Fruit fly (Drosophila melanogaster) whole organism, embryonic: ENCODE data around the gene gro.

Experiments used
- Abd-B ChIP-seq: fragments of 200-800 bp; sonication (Bioruptor generic); optimal IDR thresholded peaks from 2 replicates; lab custom pipeline; 2018; ENCODE audit warnings: missing biosample characterization, mild to moderate bottlenecking, missing genetic modification characterization, moderate library complexity
- CG10274 ChIP-seq: fragments of 200-800 bp; sonication (Bioruptor generic); optimal IDR thresholded peaks from 3 replicates; lab custom pipeline; 2017; ENCODE audit warnings: missing biosample characterization, mild to moderate bottlenecking, missing genetic modification characterization
- CG10431 ChIP-seq: fragments of 200-800 bp; sonication (Bioruptor generic); optimal IDR thresholded peaks from 3 replicates; lab custom pipeline; 2018; ENCODE audit warnings: missing biosample characterization, mild to moderate bottlenecking, missing genetic modification characterization
- CG10565 ChIP-seq: fragments of 200-800 bp; sonication (Bioruptor generic); optimal IDR thresholded peaks from 3 replicates; lab custom pipeline; 2016; ENCODE audit warnings: missing biosample characterization, mild to moderate bottlenecking, missing genetic modification characterization
- CG10959 ChIP-seq: fragments of 200-800 bp; sonication (Bioruptor generic); IDR thresholded peaks from 2 replicates; pipeline ENCODE4 v1.3.6; 2022; ENCODE audit warnings: missing biosample characterization, missing genetic modification characterization
- CG11085 ChIP-seq: fragments of 200-800 bp; sonication (Bioruptor generic); IDR thresholded peaks from 2 replicates; pipeline ENCODE4 v1.3.6; 2022; ENCODE audit warnings: missing biosample characterization, missing genetic modification characterization
- CG12219 ChIP-seq: fragments of 200-800 bp; sonication (Bioruptor generic); optimal IDR thresholded peaks from 3 replicates; lab custom pipeline; 2018; ENCODE audit warnings: missing biosample characterization, mild to moderate bottlenecking, missing genetic modification characterization
- CG13296 ChIP-seq: fragments of 200-800 bp; sonication (Bioruptor generic); optimal IDR thresholded peaks from 3 replicates; lab custom pipeline; 2018; ENCODE audit warnings: missing biosample characterization, mild to moderate bottlenecking, missing genetic modification characterization
- CG13775 ChIP-seq: fragments of 200-800 bp; sonication (Bioruptor generic); optimal IDR thresholded peaks from 3 replicates; lab custom pipeline; 2017; ENCODE audit warnings: missing biosample characterization, mild to moderate bottlenecking, missing genetic modification characterization
- CG15073 ChIP-seq: fragments of 200-800 bp; sonication (Bioruptor generic); optimal IDR thresholded peaks from 2 replicates; lab custom pipeline; 2016; ENCODE audit warnings: missing biosample characterization, missing genetic modification characterization
- CG17328 ChIP-seq: fragments of 200-800 bp; sonication (Bioruptor generic); IDR thresholded peaks from 2 replicates; pipeline ENCODE4 v1.3.6; 2022; ENCODE audit warnings: missing biosample characterization, missing genetic modification characterization
- CG17568 ChIP-seq: fragments of 200-800 bp; sonication (Bioruptor generic); optimal IDR thresholded peaks from 2 replicates; lab custom pipeline; 2018; ENCODE audit warnings: missing biosample characterization, mild to moderate bottlenecking, missing genetic modification characterization, moderate library complexity
- CG17612 ChIP-seq: fragments of 200-800 bp; sonication (Bioruptor generic); IDR thresholded peaks from 2 replicates; pipeline ENCODE4 v1.3.6; 2022; ENCODE audit warnings: missing biosample characterization, missing genetic modification characterization
- CG2712 ChIP-seq: fragments of 200-800 bp; optimal IDR thresholded peaks from 3 replicates; lab custom pipeline; 2019; ENCODE audit warnings: missing biosample characterization, mild to moderate bottlenecking, missing genetic modification characterization, moderate library complexity
- CG3995 ChIP-seq: fragments of 200-800 bp; sonication (Bioruptor generic); optimal IDR thresholded peaks from 3 replicates; lab custom pipeline; 2016; ENCODE audit warnings: missing biosample characterization, missing genetic modification characterization
- CG4404 ChIP-seq: fragments of 200-800 bp; sonication (Bioruptor generic); IDR thresholded peaks from 2 replicates; pipeline ENCODE4 v1.3.6; 2022; ENCODE audit warnings: missing biosample characterization, missing genetic modification characterization
- CG4820 ChIP-seq: fragments of 200-800 bp; sonication (Bioruptor generic); optimal IDR thresholded peaks from 3 replicates; lab custom pipeline; 2016; ENCODE audit warnings: missing biosample characterization, missing genetic modification characterization
- CG5245 ChIP-seq: fragments of 200-800 bp; sonication (Bioruptor generic); optimal IDR thresholded peaks from 3 replicates; lab custom pipeline; 2016; ENCODE audit warnings: missing biosample characterization, missing genetic modification characterization
- CG6854 ChIP-seq: fragments of 200-800 bp; sonication (Bioruptor generic); optimal IDR thresholded peaks from 3 replicates; lab custom pipeline; 2017; ENCODE audit warnings: missing biosample characterization, mild to moderate bottlenecking, missing genetic modification characterization
- CG7745 ChIP-seq: fragments of 200-800 bp; sonication (Bioruptor generic); optimal IDR thresholded peaks from 2 replicates; lab custom pipeline; 2018; ENCODE audit warnings: missing biosample characterization, mild to moderate bottlenecking, missing genetic modification characterization, moderate library complexity
- CG8281 ChIP-seq: fragments of 200-800 bp; sonication (Bioruptor generic); optimal IDR thresholded peaks from 2 replicates; lab custom pipeline; 2018; ENCODE audit warnings: missing biosample characterization, mild to moderate bottlenecking, missing genetic modification characterization, moderate library complexity
- CkIIα-i1 ChIP-seq: fragments of 200-800 bp; sonication (Bioruptor generic); IDR thresholded peaks from 2 replicates; pipeline ENCODE4 v1.3.6; 2022; ENCODE audit warnings: missing biosample characterization, missing genetic modification characterization
- Drgx ChIP-seq: fragments of 200-800 bp; sonication (Bioruptor generic); IDR thresholded peaks from 2 replicates; pipeline ENCODE4 v1.3.6; 2022; ENCODE audit warnings: missing biosample characterization, missing genetic modification characterization
- H2.0 ChIP-seq: fragments of 200-800 bp; sonication (Bioruptor generic); IDR thresholded peaks from 2 replicates; pipeline ENCODE4 v1.3.6; 2022; ENCODE audit warnings: missing biosample characterization, missing genetic modification characterization
- Hr78 ChIP-seq, 2 experiments: fragments of 200-800 bp in 1 of 2; fragments of >200 bp in 1 of 2; sonication (Bioruptor generic) in 1 of 2; optimal IDR thresholded peaks; 2 replicates each; lab custom pipeline; 2017 to 2019; ENCODE audit warnings: missing biosample characterization in 2 of 2, missing genetic modification characterization in 2 of 2, mild to moderate bottlenecking in 1 of 2, moderate library complexity in 1 of 2
- Hsf ChIP-seq: fragments of 200-800 bp; sonication (Bioruptor generic); optimal IDR thresholded peaks from 3 replicates; lab custom pipeline; 2016; ENCODE audit warnings: missing biosample characterization, missing genetic modification characterization
- Mad ChIP-seq: fragments of 200-800 bp; sonication (Bioruptor generic); optimal IDR thresholded peaks from 2 replicates; lab custom pipeline; 2016; ENCODE audit warnings: missing biosample characterization, missing genetic modification characterization
- Mrtf ChIP-seq: fragments of 200-800 bp; sonication (Bioruptor generic); IDR thresholded peaks from 3 replicates; pipeline ENCODE4 v1.3.6; 2022; ENCODE audit warnings: missing biosample characterization, missing genetic modification characterization
- Nf-YC ChIP-seq: fragments of 200-800 bp; optimal IDR thresholded peaks from 3 replicates; lab custom pipeline; 2019; ENCODE audit warnings: missing biosample characterization, mild to moderate bottlenecking, missing genetic modification characterization, moderate library complexity
- Scr ChIP-seq: fragments of 200-800 bp; sonication (Bioruptor generic); IDR thresholded peaks from 2 replicates; pipeline ENCODE4 v1.3.6; 2022; ENCODE audit warnings: missing biosample characterization, missing genetic modification characterization; ENCODE audit not compliant: partially characterized antibody
- Xrp1 ChIP-seq: fragments of 200-800 bp; sonication (Bioruptor generic); IDR thresholded peaks from 2 replicates; pipeline ENCODE4 v1.3.6; 2022; ENCODE audit warnings: missing biosample characterization, missing genetic modification characterization
- YL-1 ChIP-seq: fragments of 200-800 bp; sonication (Bioruptor generic); optimal IDR thresholded peaks from 3 replicates; lab custom pipeline; 2017; ENCODE audit warnings: missing biosample characterization, mild to moderate bottlenecking, missing genetic modification characterization
- bbx ChIP-seq: fragments of 200-800 bp; sonication (Bioruptor generic); IDR thresholded peaks from 2 replicates; pipeline ENCODE4 v1.3.6; 2022; ENCODE audit warnings: missing biosample characterization, missing genetic modification characterization; ENCODE audit not compliant: partially characterized antibody
- btn ChIP-seq: fragments of 200-800 bp; sonication (Bioruptor generic); optimal IDR thresholded peaks from 2 replicates; lab custom pipeline; 2016; ENCODE audit warnings: missing biosample characterization, missing genetic modification characterization
- cas ChIP-seq: fragments of 200-800 bp; sonication (Bioruptor generic); IDR thresholded peaks from 2 replicates; pipeline ENCODE4 v1.3.6; 2022; ENCODE audit warnings: missing biosample characterization, missing genetic modification characterization
- chif ChIP-seq, 2 experiments: fragments of 200-800 bp; sonication (Bioruptor generic); optimal IDR thresholded peaks; 3 replicates each; lab custom pipeline; 2016; ENCODE audit warnings: missing biosample characterization in 2 of 2, missing genetic modification characterization in 2 of 2
- crp ChIP-seq, 2 experiments: fragments of 200-800 bp; sonication (Bioruptor generic); optimal IDR thresholded peaks; 2 replicates in 1 of 2; 3 replicates in 1 of 2; lab custom pipeline; 2017; ENCODE audit warnings: missing biosample characterization in 2 of 2, missing genetic modification characterization in 2 of 2, mild to moderate bottlenecking in 1 of 2, moderate library complexity in 1 of 2
- dmrt11E ChIP-seq: fragments of 200-800 bp; sonication (Bioruptor generic); optimal IDR thresholded peaks from 3 replicates; lab custom pipeline; 2018; ENCODE audit warnings: missing biosample characterization, mild to moderate bottlenecking, missing genetic modification characterization, moderate library complexity
- grn ChIP-seq: fragments of 200-800 bp; sonication (Bioruptor generic); optimal IDR thresholded peaks from 3 replicates; lab custom pipeline; 2017; ENCODE audit warnings: missing biosample characterization, missing genetic modification characterization
- inv ChIP-seq: fragments of 200-800 bp; sonication (Bioruptor generic); IDR thresholded peaks from 2 replicates; pipeline ENCODE4 v1.3.6; 2022; ENCODE audit warnings: missing biosample characterization, missing genetic modification characterization; ENCODE audit not compliant: partially characterized antibody
- kah ChIP-seq: fragments of 200-800 bp; sonication (Bioruptor generic); optimal IDR thresholded peaks from 2 replicates; lab custom pipeline; 2018; ENCODE audit warnings: missing biosample characterization, mild to moderate bottlenecking, missing genetic modification characterization
- kay ChIP-seq: fragments of 200-800 bp; sonication (Bioruptor generic); optimal IDR thresholded peaks from 2 replicates; lab custom pipeline; 2016; ENCODE audit warnings: missing biosample characterization, missing genetic modification characterization
- pzg ChIP-seq: fragments of 200-800 bp; sonication (Bioruptor generic); optimal IDR thresholded peaks from 3 replicates; lab custom pipeline; 2018; ENCODE audit warnings: missing biosample characterization, mild to moderate bottlenecking, missing genetic modification characterization, moderate library complexity
- sima ChIP-seq: fragments of 200-800 bp; sonication (Bioruptor generic); optimal IDR thresholded peaks from 2 replicates; lab custom pipeline; 2016; ENCODE audit warnings: missing biosample characterization, missing genetic modification characterization
- tin ChIP-seq: fragments of 200-800 bp; sonication (Bioruptor generic); optimal IDR thresholded peaks from 3 replicates; lab custom pipeline; 2016; ENCODE audit warnings: missing biosample characterization, missing genetic modification characterization
- vnd ChIP-seq: fragments of 200-800 bp; sonication (Bioruptor generic); IDR thresholded peaks from 3 replicates; pipeline ENCODE4 v1.3.6; 2022; ENCODE audit warnings: missing biosample characterization, missing genetic modification characterization; ENCODE audit not compliant: partially characterized antibody
- wdn ChIP-seq: fragments of 200-800 bp; sonication (Bioruptor generic); IDR thresholded peaks from 2 replicates; pipeline ENCODE4 v1.3.6; 2022; ENCODE audit warnings: missing biosample characterization, missing genetic modification characterization

gro gene

DNA sequence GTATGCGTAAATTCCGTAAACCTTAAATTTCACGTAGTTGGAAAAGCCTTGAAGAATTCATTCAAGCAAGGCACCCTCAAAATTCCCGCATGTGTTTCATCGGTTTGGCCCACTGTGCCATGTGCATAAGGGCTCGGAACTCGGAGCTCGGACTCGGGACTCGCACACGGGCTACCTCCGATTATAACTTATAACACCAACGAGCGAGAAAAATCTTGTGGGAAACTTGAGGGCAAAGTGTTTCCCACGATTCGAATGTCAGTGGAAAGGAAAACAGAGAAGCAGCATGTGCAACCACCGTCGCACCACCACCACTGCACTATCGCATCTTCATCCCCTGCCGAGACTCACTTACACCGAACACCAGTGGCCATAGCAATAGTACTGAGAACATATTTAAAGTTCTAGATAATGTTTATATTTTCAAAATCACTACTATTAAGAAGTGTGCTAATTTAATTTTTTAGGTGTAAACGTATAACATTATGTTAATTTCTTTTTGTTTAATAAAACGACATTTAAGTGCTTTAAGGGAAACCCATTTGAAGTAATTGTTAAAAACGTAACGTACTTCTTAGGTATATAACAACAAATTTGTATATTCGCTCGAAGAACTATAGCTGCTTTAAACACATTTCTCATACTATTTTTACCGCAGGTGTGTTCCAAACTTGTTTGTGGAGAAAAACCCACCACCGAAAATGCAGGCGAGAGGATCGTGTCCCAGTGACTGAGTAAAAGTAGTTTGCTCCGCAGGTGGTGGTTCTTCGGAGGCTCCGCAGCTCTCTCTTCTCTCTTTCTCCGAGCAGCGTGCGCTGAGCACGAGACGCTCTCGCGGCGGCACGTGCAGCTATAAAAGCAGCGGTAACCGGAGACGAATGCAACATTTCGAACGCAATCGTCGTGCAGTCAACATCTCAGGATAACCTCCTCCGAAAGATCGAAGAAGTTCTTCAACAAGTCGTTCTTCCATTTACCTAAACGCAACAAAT lies 5.1 kb upstream of the gro start (continued):
- TF ChIP-seq kah (GFP tag; lab: Kevin White, UChicago), result peak; percentile 95
- TF ChIP-seq CG4820 (GFP tag; lab: Kevin White, UChicago), result peak; percentile 88
- TF ChIP-seq kay (GFP tag; lab: Kevin White, UChicago), result peak; percentile 71
- TF ChIP-seq CG4404, result peak; percentile 86
- TF ChIP-seq sima (GFP tag; lab: Kevin White, UChicago), result no peak
- no peak for TF ChIP-seq CG17612 (GFP tag; lab: Robert Waterston, UW)
- peak; percentile 25; the same call in 1 of the 2 replicates for TF ChIP-seq Drgx (GFP tag; lab: Robert Waterston, UW)
- TF ChIP-seq vnd (GFP tag; lab: Robert Waterston, UW), result no peak
- peak; percentile 40 to 89 for TF ChIP-seq chif (GFP tag; optimal IDR thresholded peaks at IDR 0.05; lab: Kevin White, UChicago)
- TF ChIP-seq CG8281, result peak; percentile 77
- peak; percentile 100 for TF ChIP-seq dmrt11E (tag; lab: Kevin White, UChicago)
- TF ChIP-seq Xrp1, result peak; percentile 88; the same call in 1 of the 2 replicates
- 0 out of 2 replicates have a peak, but pooled peaks have one; percentile 40 for TF ChIP-seq bbx
- peak; percentile 92 for TF ChIP-seq CG10431 (GFP tag; lab: Kevin White, UChicago)
- peak; percentile 45 for TF ChIP-seq grn (GFP tag; lab: Kevin White, UChicago)
- TF ChIP-seq YL-1 (GFP tag; lab: Kevin White, UChicago), result peak; percentile 74
- TF ChIP-seq CG12219 (GFP tag; lab: Kevin White, UChicago), result peak; percentile 87
- peak; percentile 98 for TF ChIP-seq CG2712 (tag; lab: Kevin White, UChicago)
- no peak; the same call in 2 of the 3 replicates for TF ChIP-seq Mrtf (GFP tag; lab: Robert Waterston, UW)
- TF ChIP-seq Nf-YC (tag; lab: Kevin White, UChicago), result peak; percentile 70
- TF ChIP-seq wdn (GFP tag; lab: Robert Waterston, UW), result no peak
- TF ChIP-seq btn (GFP tag; lab: Kevin White, UChicago), result peak; percentile 66
- peak; percentile 49; the same call in 1 of the 2 replicates for TF ChIP-seq H2.0 (GFP tag; lab: Robert Waterston, UW)
- peak; percentile 83 for TF ChIP-seq Hsf (GFP tag; lab: Kevin White, UChicago)
- peak; percentile 64 for TF ChIP-seq Mad (GFP tag; lab: Kevin White, UChicago)
- no peak for TF ChIP-seq CG11085 (GFP tag; lab: Robert Waterston, UW)
- TF ChIP-seq Hr78 (GFP tag; optimal IDR thresholded peaks at IDR 0.05; lab: Kevin White, UChicago), result peak in 1 of 2 experiments; percentile 92
- peak; percentile 52 for TF ChIP-seq CG5245 (GFP tag; lab: Kevin White, UChicago)
- no peak for TF ChIP-seq inv (GFP tag; lab: Robert Waterston, UW)
- TF ChIP-seq CG7745 (tag; lab: Kevin White, UChicago), result peak; percentile 76
- no peak for TF ChIP-seq Scr (GFP tag; lab: Robert Waterston, UW)
- TF ChIP-seq CG6854, result peak; percentile 38
- TF ChIP-seq CG13775 (GFP tag; lab: Kevin White, UChicago), result peak; percentile 91
- TF ChIP-seq Abd-B (GFP tag; lab: Kevin White, UChicago), result peak; percentile 69
- peak; percentile 17 for TF ChIP-seq CG10565 (GFP tag; lab: Kevin White, UChicago)
- TF ChIP-seq CG10274, result peak; percentile 59
- peak; percentile 77 for TF ChIP-seq tin (GFP tag; lab: Kevin White, UChicago)
- TF ChIP-seq CkIIα-i1 (GFP tag; lab: Robert Waterston, UW), result no peak
- peak; percentile 85 for TF ChIP-seq CG10959 (GFP tag; lab: Robert Waterston, UW)
- TF ChIP-seq CG13296, result peak; percentile 42
- no peak for TF ChIP-seq pzg
- TF ChIP-seq crp (GFP tag; optimal IDR thresholded peaks at IDR 0.05; lab: Kevin White, UChicago), result peak in 1 of 2 experiments; percentile 47
- TF ChIP-seq CG3995 (GFP tag; lab: Kevin White, UChicago), result no peak
- TF ChIP-seq CG17328, result peak; percentile 81; the same call in 1 of the 2 replicates
- peak; percentile 82 for TF ChIP-seq CG17568 (GFP tag; lab: Kevin White, UChicago)
- TF ChIP-seq CG15073 (GFP tag; lab: Kevin White, UChicago), result no peak
- TF ChIP-seq cas (GFP tag; lab: Robert Waterston, UW), result no peak
